Fruit fly (Drosophila melanogaster): ENCODE results near the gene CG1806.

Gene CG1806

dm6 chrX:12006678-12007441 is at the start of gene CG1806:
CG1806 (plus strand) TSS chrX:12007176.
- TF ChIP-seq insv (optimal IDR thresholded peaks at IDR 0.05): no peak
- TF ChIP-seq h (optimal IDR thresholded peaks at IDR 0.05): no peak
- TF ChIP-seq Sin3A (optimal IDR thresholded peaks at IDR 0.05): no peak
- no peak for TF ChIP-seq psq (optimal IDR thresholded peaks at IDR 0.05)
- no peak for TF ChIP-seq ttk (optimal IDR thresholded peaks at IDR 0.05)
- TF ChIP-seq Myc (optimal IDR thresholded peaks at IDR 0.05): no peak

- TF ChIP-seq psq (optimal IDR thresholded peaks at IDR 0.05): no peak
- no peak for TF ChIP-seq Sin3A (optimal IDR thresholded peaks at IDR 0.05)
- no peak for TF ChIP-seq Myc (optimal IDR thresholded peaks at IDR 0.05)
- TF ChIP-seq insv (optimal IDR thresholded peaks at IDR 0.05): no peak
- no peak for TF ChIP-seq h (optimal IDR thresholded peaks at IDR 0.05)
- TF ChIP-seq ttk (optimal IDR thresholded peaks at IDR 0.05): no peak
These were observed 23.1 kb upstream of the CG1806 start for dm6 chrX:11983838-11984237.

dm6 chrX:11984987-11985386 is 22.0 kb upstream of the CG1806 start, which contains the start of gene cac:
cac (minus strand) TSS chrX:11985087.
- no peak for TF ChIP-seq insv (optimal IDR thresholded peaks at IDR 0.05)
- TF ChIP-seq Myc (optimal IDR thresholded peaks at IDR 0.05): no peak
- TF ChIP-seq h (optimal IDR thresholded peaks at IDR 0.05): no peak
- TF ChIP-seq ttk (optimal IDR thresholded peaks at IDR 0.05): no peak
- TF ChIP-seq psq (optimal IDR thresholded peaks at IDR 0.05): no peak

- TF ChIP-seq Sin3A (optimal IDR thresholded peaks at IDR 0.05) (no peak), insv (optimal IDR thresholded peaks at IDR 0.05) (no peak), ttk (optimal IDR thresholded peaks at IDR 0.05) (no peak), h (optimal IDR thresholded peaks at IDR 0.05) (no peak), psq (optimal IDR thresholded peaks at IDR 0.05) (no peak), Myc (optimal IDR thresholded peaks at IDR 0.05) (no peak)
These were observed 19.3 kb upstream of the CG1806 start, which contains the start of gene gd for dm6 chrX:11987664-11988063. gd (minus strand) TSS chrX:11987764.

dm6 chrX:11988912-11989311 is 18.1 kb upstream of the CG1806 start, which contains the start of gene tsg:
tsg (minus strand) TSS chrX:11988948.
- TF ChIP-seq h (optimal IDR thresholded peaks at IDR 0.05): no peak
- no peak for TF ChIP-seq psq (optimal IDR thresholded peaks at IDR 0.05)
- no peak for TF ChIP-seq ttk (optimal IDR thresholded peaks at IDR 0.05)
- no peak for TF ChIP-seq Sin3A (optimal IDR thresholded peaks at IDR 0.05)
- no peak for TF ChIP-seq insv (optimal IDR thresholded peaks at IDR 0.05)
- no peak for TF ChIP-seq Myc (optimal IDR thresholded peaks at IDR 0.05)

- TF ChIP-seq psq (optimal IDR thresholded peaks at IDR 0.05) (no peak), h (optimal IDR thresholded peaks at IDR 0.05) (no peak), ttk (optimal IDR thresholded peaks at IDR 0.05) (no peak), Sin3A (optimal IDR thresholded peaks at IDR 0.05) (no peak), insv (optimal IDR thresholded peaks at IDR 0.05) (no peak), Myc (optimal IDR thresholded peaks at IDR 0.05) (no peak)
These were observed 14.3 kb upstream of the CG1806 start, which contains the start of gene CG18130 for dm6 chrX:11992668-11993067. CG18130 (minus strand) TSS chrX:11992768.

- TF ChIP-seq ttk (optimal IDR thresholded peaks at IDR 0.05): no peak
- TF ChIP-seq insv (optimal IDR thresholded peaks at IDR 0.05): no peak
- TF ChIP-seq Sin3A (optimal IDR thresholded peaks at IDR 0.05): no peak
- TF ChIP-seq Myc (optimal IDR thresholded peaks at IDR 0.05): no peak
- no peak for TF ChIP-seq psq (optimal IDR thresholded peaks at IDR 0.05)
- TF ChIP-seq h (optimal IDR thresholded peaks at IDR 0.05): no peak
These were observed 13.7 kb upstream of the CG1806 start for dm6 chrX:11993279-11993678.

- TF ChIP-seq Myc (optimal IDR thresholded peaks at IDR 0.05) (no peak), insv (optimal IDR thresholded peaks at IDR 0.05) (no peak), ttk (optimal IDR thresholded peaks at IDR 0.05) (no peak), h (optimal IDR thresholded peaks at IDR 0.05) (no peak), psq (optimal IDR thresholded peaks at IDR 0.05) (no peak), Sin3A (optimal IDR thresholded peaks at IDR 0.05) (no peak)
These were observed 6.9 kb upstream of the CG1806 start for dm6 chrX:11999974-12000618.

dm6 chrX:12001005-12001404 is 6.0 kb upstream of the CG1806 start:
- TF ChIP-seq insv (optimal IDR thresholded peaks at IDR 0.05) (no peak), Myc (optimal IDR thresholded peaks at IDR 0.05) (no peak), psq (optimal IDR thresholded peaks at IDR 0.05) (no peak), h (optimal IDR thresholded peaks at IDR 0.05) (no peak), ttk (optimal IDR thresholded peaks at IDR 0.05) (no peak), Sin3A (optimal IDR thresholded peaks at IDR 0.05) (no peak)

- no peak for TF ChIP-seq Myc (optimal IDR thresholded peaks at IDR 0.05)
- TF ChIP-seq ttk (optimal IDR thresholded peaks at IDR 0.05): no peak
These were observed 3.3 kb upstream of the CG1806 start, which contains the start of gene fw for dm6 chrX:12003437-12004394. fw (minus strand) TSS chrX:12003914.

- TF ChIP-seq h (optimal IDR thresholded peaks at IDR 0.05): no peak
- no peak for TF ChIP-seq psq (optimal IDR thresholded peaks at IDR 0.05)
- no peak for TF ChIP-seq Sin3A (optimal IDR thresholded peaks at IDR 0.05)
- TF ChIP-seq insv (optimal IDR thresholded peaks at IDR 0.05): no peak
- no peak for TF ChIP-seq Myc (optimal IDR thresholded peaks at IDR 0.05)
- TF ChIP-seq ttk (optimal IDR thresholded peaks at IDR 0.05): no peak
These were observed 2.6 kb upstream of the CG1806 start for dm6 chrX:12004395-12004768.

Measured in Kc167 (cell line).